Fruit fly (Drosophila melanogaster) whole organism, embryonic: ENCODE results near the gene CG16984.

Experiments used
- Asciz ChIP-seq: fragments of 200-800 bp; sonication (Bioruptor generic); optimal IDR thresholded peaks from 2 replicates; lab custom pipeline; 2017; ENCODE audit warnings: missing biosample characterization, mild to moderate bottlenecking, missing genetic modification characterization, missing genetic modification reagents
- BEAF-32 ChIP-seq: fragments of 200-800 bp; sonication (Bioruptor generic); optimal IDR thresholded peaks from 3 replicates; lab custom pipeline; 2017; ENCODE audit warnings: missing biosample characterization, missing genetic modification characterization, mild to moderate bottlenecking, moderate library complexity, missing genetic modification reagents
- CG10267 ChIP-seq: fragments of 200-800 bp; sonication (Bioruptor generic); optimal IDR thresholded peaks from 2 replicates; lab custom pipeline; 2018; ENCODE audit warnings: missing biosample characterization, mild to moderate bottlenecking, missing genetic modification characterization, moderate library complexity
- CG12155 ChIP-seq: fragments of 200-800 bp; sonication (Bioruptor generic); optimal IDR thresholded peaks from 3 replicates; lab custom pipeline; 2016; ENCODE audit warnings: missing biosample characterization, missing genetic modification characterization
- CG12391 ChIP-seq: fragments of 200-800 bp; sonication (Bioruptor generic); optimal IDR thresholded peaks from 3 replicates; lab custom pipeline; 2018; ENCODE audit warnings: missing biosample characterization, mild to moderate bottlenecking, missing genetic modification characterization, moderate library complexity
- CG13123 ChIP-seq: fragments of 200-800 bp; sonication (Bioruptor generic); optimal IDR thresholded peaks from 2 replicates; lab custom pipeline; 2016; ENCODE audit warnings: missing biosample characterization, missing genetic modification characterization
- CG13894 ChIP-seq: fragments of 200-800 bp; sonication (Bioruptor generic); optimal IDR thresholded peaks from 3 replicates; lab custom pipeline; 2018; ENCODE audit warnings: missing biosample characterization, mild to moderate bottlenecking, missing genetic modification characterization, moderate library complexity
- CG14860 ChIP-seq: fragments of 200-800 bp; sonication (Bioruptor generic); IDR thresholded peaks from 3 replicates; pipeline ENCODE4 v1.3.6; 2022; ENCODE audit warnings: missing biosample characterization, missing genetic modification characterization; ENCODE audit not compliant: partially characterized antibody
- CG2116 ChIP-seq: fragments of 200-800 bp; sonication (Bioruptor generic); optimal IDR thresholded peaks from 3 replicates; lab custom pipeline; 2018; ENCODE audit warnings: missing biosample characterization, mild to moderate bottlenecking, missing genetic modification characterization
- CG3726 ChIP-seq: fragments of 200-800 bp; sonication (Bioruptor generic); IDR thresholded peaks from 3 replicates; pipeline ENCODE4, ENCODE4 v1.3.6; 2022; ENCODE audit warnings: missing biosample characterization, missing genetic modification characterization
- CG3847 ChIP-seq: fragments of 200-800 bp; sonication (Bioruptor generic); IDR thresholded peaks from 2 replicates; pipeline ENCODE4 v1.3.6; 2022; ENCODE audit warnings: missing biosample characterization, missing genetic modification characterization
- CG3995 ChIP-seq: fragments of 200-800 bp; sonication (Bioruptor generic); optimal IDR thresholded peaks from 3 replicates; lab custom pipeline; 2016; ENCODE audit warnings: missing biosample characterization, missing genetic modification characterization
- CG42726 ChIP-seq: fragments of 200-800 bp; sonication (Bioruptor generic); IDR thresholded peaks from 2 replicates; pipeline ENCODE4 v1.3.6; 2022; ENCODE audit warnings: missing biosample characterization, missing genetic modification characterization; ENCODE audit not compliant: partially characterized antibody
- CG4820 ChIP-seq: fragments of 200-800 bp; sonication (Bioruptor generic); optimal IDR thresholded peaks from 3 replicates; lab custom pipeline; 2016; ENCODE audit warnings: missing biosample characterization, missing genetic modification characterization
- CG5245 ChIP-seq: fragments of 200-800 bp; sonication (Bioruptor generic); optimal IDR thresholded peaks from 3 replicates; lab custom pipeline; 2016; ENCODE audit warnings: missing biosample characterization, missing genetic modification characterization
- CG6683 ChIP-seq: fragments of 200-800 bp; sonication (Bioruptor generic); optimal IDR thresholded peaks from 2 replicates; lab custom pipeline; 2017; ENCODE audit warnings: missing biosample characterization, mild to moderate bottlenecking, missing genetic modification characterization, missing genetic modification reagents
- CG7372 ChIP-seq: fragments of 200-800 bp; sonication (Bioruptor generic); IDR thresholded peaks from 2 replicates; pipeline ENCODE4 v1.3.6; 2022; ENCODE audit warnings: missing biosample characterization, missing genetic modification characterization
- CHES-1-like ChIP-seq: fragments of 200-800 bp; sonication (Bioruptor generic); optimal IDR thresholded peaks from 2 replicates; lab custom pipeline; 2016; ENCODE audit warnings: missing biosample characterization, missing genetic modification characterization
- Camta ChIP-seq: fragments of 200-800 bp; sonication (Bioruptor generic); optimal IDR thresholded peaks from 2 replicates; lab custom pipeline; 2016; ENCODE audit warnings: missing biosample characterization, missing genetic modification characterization
- Chrac-16 ChIP-seq: fragments of 200-800 bp; sonication (Bioruptor generic); optimal IDR thresholded peaks from 3 replicates; lab custom pipeline; 2016; ENCODE audit warnings: missing biosample characterization, missing genetic modification characterization
- Dp ChIP-seq: fragments of 200-800 bp; sonication (Bioruptor generic); optimal IDR thresholded peaks from 2 replicates; lab custom pipeline; 2018; ENCODE audit warnings: missing biosample characterization, mild to moderate bottlenecking, missing genetic modification characterization, moderate library complexity
- ERR ChIP-seq: fragments of 200-800 bp; sonication (Bioruptor generic); optimal IDR thresholded peaks from 2 replicates; lab custom pipeline; 2016; ENCODE audit warnings: missing biosample characterization, missing genetic modification characterization
- HmgD ChIP-seq: fragments of 200-800 bp; sonication (Bioruptor generic); optimal IDR thresholded peaks from 3 replicates; lab custom pipeline; 2016; ENCODE audit warnings: missing biosample characterization, missing genetic modification characterization
- Jarid2 ChIP-seq: fragments of 200-800 bp; sonication (Bioruptor generic); optimal IDR thresholded peaks from 3 replicates; lab custom pipeline; 2017; ENCODE audit warnings: mild to moderate bottlenecking, missing biosample characterization, missing genetic modification reagents, missing genetic modification characterization
- MTF-1 ChIP-seq: fragments of 200-800 bp; sonication (Bioruptor generic); optimal IDR thresholded peaks from 2 replicates; lab custom pipeline; 2018; ENCODE audit warnings: missing biosample characterization, mild to moderate bottlenecking, missing genetic modification characterization, borderline replicate concordance
- Mad ChIP-seq: fragments of 200-800 bp; sonication (Bioruptor generic); optimal IDR thresholded peaks from 2 replicates; lab custom pipeline; 2016; ENCODE audit warnings: missing biosample characterization, missing genetic modification characterization
- Myb ChIP-seq: fragments of 200-800 bp; sonication (Bioruptor generic); optimal IDR thresholded peaks from 2 replicates; lab custom pipeline; 2016; ENCODE audit warnings: missing biosample characterization, missing genetic modification characterization
- NK7.1 ChIP-seq: fragments of 200-800 bp; sonication (Bioruptor generic); optimal IDR thresholded peaks from 3 replicates; lab custom pipeline; 2016; ENCODE audit warnings: missing biosample characterization, missing genetic modification characterization
- Neu2 ChIP-seq: fragments of 200-800 bp; sonication (Bioruptor generic); optimal IDR thresholded peaks from 3 replicates; lab custom pipeline; 2016; ENCODE audit warnings: missing biosample characterization, missing genetic modification characterization, borderline replicate concordance
- Sox102F ChIP-seq: fragments of 200-800 bp; sonication (Bioruptor generic); optimal IDR thresholded peaks from 2 replicates; lab custom pipeline; 2018; ENCODE audit warnings: missing biosample characterization, mild to moderate bottlenecking, missing genetic modification characterization, moderate library complexity
- Spps ChIP-seq: fragments of 200-800 bp; sonication (Bioruptor generic); optimal IDR thresholded peaks from 2 replicates; lab custom pipeline; 2018; ENCODE audit warnings: missing biosample characterization, mild to moderate bottlenecking, missing genetic modification characterization
- Tbp ChIP-seq: fragments of >200 bp; optimal IDR thresholded peaks from 2 replicates; lab custom pipeline; 2018; ENCODE audit warnings: missing biosample characterization, missing genetic modification characterization
- bab2 ChIP-seq: fragments of 200-800 bp; sonication (Bioruptor generic); optimal IDR thresholded peaks from 2 replicates; lab custom pipeline; 2016; ENCODE audit warnings: missing biosample characterization, missing genetic modification characterization
- br ChIP-seq: fragments of >200 bp; optimal IDR thresholded peaks from 2 replicates; lab custom pipeline; 2017
- cg ChIP-seq: fragments of 200-800 bp; sonication (Bioruptor generic); optimal IDR thresholded peaks from 3 replicates; lab custom pipeline; 2019; ENCODE audit warnings: missing biosample characterization, mild to moderate bottlenecking, missing genetic modification characterization, moderate library complexity
- chif ChIP-seq, 2 experiments: fragments of 200-800 bp; sonication (Bioruptor generic); optimal IDR thresholded peaks; 3 replicates each; lab custom pipeline; 2016; ENCODE audit warnings: missing biosample characterization in 2 of 2, missing genetic modification characterization in 2 of 2
- chinmo ChIP-seq: fragments of 200-800 bp; sonication (Bioruptor generic); IDR thresholded peaks from 4 replicates; pipeline ENCODE4 v1.3.6; 2022; ENCODE audit warnings: missing biosample characterization, missing genetic modification characterization; ENCODE audit not compliant: partially characterized antibody
- crc ChIP-seq: fragments of 200-800 bp; sonication (Bioruptor generic); optimal IDR thresholded peaks from 2 replicates; lab custom pipeline; 2016; ENCODE audit warnings: missing biosample characterization, missing genetic modification characterization
- dm ChIP-seq: fragments of 200-800 bp; sonication (Bioruptor generic); optimal IDR thresholded peaks from 3 replicates; lab custom pipeline; 2016; ENCODE audit warnings: missing biosample characterization, missing genetic modification characterization
- dysf ChIP-seq: fragments of 200-800 bp; sonication (Bioruptor generic); IDR thresholded peaks from 3 replicates; pipeline ENCODE4 v1.3.6; 2022; ENCODE audit warnings: missing biosample characterization, missing genetic modification characterization
- inv ChIP-seq: fragments of 200-800 bp; sonication (Bioruptor generic); IDR thresholded peaks from 2 replicates; pipeline ENCODE4 v1.3.6; 2022; ENCODE audit warnings: missing biosample characterization, missing genetic modification characterization; ENCODE audit not compliant: partially characterized antibody
- ken ChIP-seq: fragments of 200-800 bp; sonication (Bioruptor generic); IDR thresholded peaks from 3 replicates; pipeline ENCODE4 v1.3.6; 2022; ENCODE audit warnings: missing biosample characterization, missing genetic modification characterization
- luna ChIP-seq: fragments of 200-800 bp; sonication (Bioruptor generic); optimal IDR thresholded peaks from 2 replicates; lab custom pipeline; 2016; ENCODE audit warnings: missing biosample characterization, missing genetic modification characterization
- mam ChIP-seq: fragments of 200-800 bp; sonication (Bioruptor generic); optimal IDR thresholded peaks from 3 replicates; lab custom pipeline; 2016; ENCODE audit warnings: missing biosample characterization, missing genetic modification characterization
- otp ChIP-seq: fragments of 200-800 bp; sonication (Bioruptor generic); IDR thresholded peaks from 3 replicates; pipeline ENCODE4, ENCODE4 v1.3.6; 2022; ENCODE audit warnings: missing biosample characterization, missing genetic modification characterization
- ro ChIP-seq: fragments of 200-800 bp; sonication (Bioruptor generic); IDR thresholded peaks from 2 replicates; pipeline ENCODE4 v1.3.6; 2022; ENCODE audit warnings: missing biosample characterization, missing genetic modification characterization
- sc ChIP-seq, 3 experiments: fragments of >200 bp in 2 of 3; fragments of 200-800 bp in 1 of 3; sonication (Bioruptor generic) in 1 of 3; optimal IDR thresholded peaks; 2 replicates in 2 of 3; 3 replicates in 1 of 3; lab custom pipeline; 2017; ENCODE audit warnings: mild to moderate bottlenecking in 1 of 3, missing biosample characterization in 1 of 3, missing genetic modification characterization in 1 of 3, missing genetic modification reagents in 1 of 3
- sens ChIP-seq: fragments of 200-800 bp; sonication (Bioruptor generic); peaks from one replicate; lab custom pipeline; 2016; ENCODE audit warnings: missing biosample characterization, missing genetic modification characterization
- tgo ChIP-seq: fragments of 200-800 bp; sonication (Bioruptor generic); IDR thresholded peaks from 3 replicates; pipeline ENCODE4 v1.3.6; 2022; ENCODE audit warnings: missing biosample characterization, missing genetic modification characterization
- tin ChIP-seq: fragments of 200-800 bp; sonication (Bioruptor generic); optimal IDR thresholded peaks from 3 replicates; lab custom pipeline; 2016; ENCODE audit warnings: missing biosample characterization, missing genetic modification characterization
- trem ChIP-seq: fragments of 200-800 bp; optimal IDR thresholded peaks from 3 replicates; lab custom pipeline; 2019; ENCODE audit warnings: missing biosample characterization, mild to moderate bottlenecking, missing genetic modification characterization, moderate library complexity

Gene CG16984

DNA sequence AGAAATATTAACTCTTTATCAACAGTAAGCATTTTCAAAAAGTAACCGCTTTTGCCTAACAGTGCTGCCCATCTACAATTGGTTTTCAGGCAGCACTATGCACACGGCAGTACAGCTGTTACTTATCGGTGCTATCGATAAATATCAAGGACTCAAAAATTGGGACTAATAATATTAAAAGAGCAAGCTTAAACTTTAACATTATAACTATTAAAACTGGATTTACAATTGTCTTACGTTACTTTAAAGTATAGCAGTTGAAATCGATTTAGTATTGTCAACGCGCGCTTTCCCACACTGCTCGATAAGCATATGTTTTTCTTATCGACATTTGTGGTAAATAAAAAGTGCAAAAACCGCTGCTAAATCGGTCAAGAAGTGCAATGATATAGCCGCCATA is 35.8 kb downstream of the CG16984 start, which contains the start of the genes CG42245 and MEP-1 (continued):
- TF ChIP-seq MTF-1 (GFP tag; lab: Kevin White, UChicago), result peak; percentile 26
- no peak for TF ChIP-seq ken (GFP tag; lab: Robert Waterston, UW)
- peak; percentile 93 for TF ChIP-seq trem (tag; lab: Kevin White, UChicago)
- peak; percentile 33 for TF ChIP-seq Camta (GFP tag; lab: Kevin White, UChicago)
- no peak for TF ChIP-seq CG42726
- TF ChIP-seq inv, result peak; percentile 43; the same call in 1 of the 2 replicates
- peak; percentile 72 for TF ChIP-seq Dp (GFP tag; lab: Kevin White, UChicago)
- peak; percentile 14 for TF ChIP-seq Asciz (GFP tag; lab: Kevin White, UChicago)
- peak; percentile 67 for TF ChIP-seq BEAF-32 (GFP tag; lab: Kevin White, UChicago)
- no peak; the same call in 2 of the 3 replicates for TF ChIP-seq tgo (GFP tag; lab: Robert Waterston, UW)
- TF ChIP-seq CG3995, result peak; percentile 34
- no peak for TF ChIP-seq sc (optimal IDR thresholded peaks at IDR 0.05; lab: Kevin White, UChicago)
- peak; percentile 1 for TF ChIP-seq sc (GFP tag; optimal IDR thresholded peaks at IDR 0.05; lab: Kevin White, UChicago)
- TF ChIP-seq Spps, result no peak
- TF ChIP-seq CG3847, result peak; percentile 71
- peak; percentile 41 for TF ChIP-seq CG4820 (GFP tag; lab: Kevin White, UChicago)
- 0 out of 3 replicates have a peak, but pooled peaks have one; percentile 44 for TF ChIP-seq otp (GFP tag; lab: Robert Waterston, UW)
- TF ChIP-seq CG13894 (tag; lab: Kevin White, UChicago), result peak; percentile 44
- TF ChIP-seq CG12391, result peak; percentile 70
- TF ChIP-seq bab2 (GFP tag; lab: Kevin White, UChicago), result peak; percentile 48
- TF ChIP-seq CHES-1-like (GFP tag; lab: Kevin White, UChicago), result peak; percentile 41
- TF ChIP-seq sens (GFP tag; lab: Kevin White, UChicago), result peak; percentile 92
- TF ChIP-seq CG12155 (GFP tag; lab: Kevin White, UChicago), result peak; percentile 56
- peak; percentile 66 for TF ChIP-seq CG14860
- TF ChIP-seq chinmo, result peak; percentile 58; the same call in 1 of the 4 replicates
- TF ChIP-seq Neu2 (GFP tag; lab: Kevin White, UChicago), result no peak
- no peak for TF ChIP-seq Tbp (GFP tag; lab: Kevin White, UChicago)
- TF ChIP-seq CG6683, result no peak
- peak; percentile 96 for TF ChIP-seq CG10267 (tag; lab: Kevin White, UChicago)
- peak; percentile 26 for TF ChIP-seq CG5245 (GFP tag; lab: Kevin White, UChicago)
- no peak for TF ChIP-seq br (lab: Kevin White, UChicago)
- no peak for TF ChIP-seq NK7.1 (GFP tag; lab: Kevin White, UChicago)
- TF ChIP-seq crc (GFP tag; lab: Kevin White, UChicago), result peak; percentile 14
- no peak for TF ChIP-seq dysf (GFP tag; lab: Robert Waterston, UW)
- TF ChIP-seq ro (GFP tag; lab: Robert Waterston, UW), result no peak
- TF ChIP-seq cg (GFP tag; lab: Kevin White, UChicago), result no peak
- peak; percentile 55 for TF ChIP-seq dm (GFP tag; lab: Kevin White, UChicago)
- TF ChIP-seq CG3726, result no peak
- peak; percentile 34 for TF ChIP-seq mam (GFP tag; lab: Kevin White, UChicago)
- peak; percentile 40 for TF ChIP-seq Sox102F
- TF ChIP-seq CG2116, result peak; percentile 94
- peak; percentile 34 for TF ChIP-seq Chrac-16 (GFP tag; lab: Kevin White, UChicago)
- peak; percentile 10 for TF ChIP-seq ERR
- TF ChIP-seq CG13123 (GFP tag; lab: Kevin White, UChicago), result peak; percentile 2
- TF ChIP-seq HmgD (GFP tag; lab: Kevin White, UChicago), result no peak
- TF ChIP-seq luna, result peak; percentile 7
- peak; percentile 12 to 28 for TF ChIP-seq chif (GFP tag; optimal IDR thresholded peaks at IDR 0.05; lab: Kevin White, UChicago)
- TF ChIP-seq CG7372, result no peak
- TF ChIP-seq tin (GFP tag; lab: Kevin White, UChicago), result peak; percentile 60
- TF ChIP-seq Myb (GFP tag; lab: Kevin White, UChicago), result peak; percentile 97
- TF ChIP-seq Mad (GFP tag; lab: Kevin White, UChicago), result peak; percentile 54
- TF ChIP-seq Jarid2 (GFP tag; lab: Kevin White, UChicago), result no peak
